Fruit fly (Drosophila melanogaster): ENCODE data around the gene rdgA.

The rdgA gene

DNA sequence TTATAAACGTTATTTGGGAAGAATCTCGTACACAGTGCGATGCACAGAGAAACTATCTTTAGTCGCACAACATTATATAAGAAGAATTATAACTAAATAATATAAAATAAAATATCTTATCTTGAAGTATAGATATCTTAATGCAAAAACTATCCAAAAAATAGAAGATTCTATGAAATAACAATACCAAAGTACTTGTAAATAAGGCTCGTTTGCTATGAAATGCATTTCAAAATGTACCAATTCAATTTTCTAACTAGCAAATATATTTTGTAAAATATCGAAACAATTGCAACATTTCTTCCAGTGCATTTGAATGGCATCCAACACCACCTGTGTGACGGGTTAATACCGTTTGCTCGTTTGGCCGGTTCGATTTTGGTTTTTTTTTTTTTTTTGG is 40.6 kb upstream of the rdgA start (continued):
- TF ChIP-seq Neu2 (GFP tag; optimal IDR thresholded peaks at IDR 0.05; ENCODE audit: borderline replicate concordance) (no peak), CG14710 (tag; optimal IDR thresholded peaks at IDR 0.05) (peak; percentile 23), tgo (GFP tag; IDR thresholded peaks at IDR 0.05) (peak; percentile 27; the same call in 1 of the 3 replicates), Meics (GFP tag; optimal IDR thresholded peaks at IDR 0.05) (peak; percentile 43), D (optimal IDR thresholded peaks at IDR 0.05) (no peak), D (GFP tag; optimal IDR thresholded peaks at IDR 0.05) (peak; percentile 2), nau (GFP tag; optimal IDR thresholded peaks at IDR 0.05) (no peak), CG17385 (GFP tag; optimal IDR thresholded peaks at IDR 0.05) (peak; percentile 14), amos (GFP tag; IDR thresholded peaks at IDR 0.05; ENCODE audit: partially characterized antibody) (no peak), Nf-YC (tag; optimal IDR thresholded peaks at IDR 0.05) (peak; percentile 6), zen2 (GFP tag; IDR thresholded peaks at IDR 0.05; ENCODE audit: partially characterized antibody) (no peak), Drgx (GFP tag; IDR thresholded peaks at IDR 0.05) (peak; percentile 33; the same call in 1 of the 2 replicates), CG10366 (GFP tag; IDR thresholded peaks at IDR 0.05) (peak; percentile 14; the same call in 1 of the 2 replicates), ap (GFP tag; IDR thresholded peaks at IDR 0.05) (no peak), chif (GFP tag; optimal IDR thresholded peaks at IDR 0.05) (no peak), phol (tag; optimal IDR thresholded peaks at IDR 0.05) (peak; percentile 28), CG13424 (tag; optimal IDR thresholded peaks at IDR 0.05) (peak; percentile 24), CG17359 (tag; optimal IDR thresholded peaks at IDR 0.05) (peak; percentile 13), HLHmδ (GFP tag; optimal IDR thresholded peaks at IDR 0.05) (no peak), CG10267 (tag; optimal IDR thresholded peaks at IDR 0.05) (peak; percentile 24), hbn (GFP tag; IDR thresholded peaks at IDR 0.05; ENCODE audit: partially characterized antibody) (no peak), E2f1 (GFP tag; IDR thresholded peaks at IDR 0.05) (no peak), CG2678 (tag; optimal IDR thresholded peaks at IDR 0.05) (peak; percentile 66), CG6175 (GFP tag; IDR thresholded peaks at IDR 0.05) (no peak), Hr78 (GFP tag; optimal IDR thresholded peaks at IDR 0.05) (no peak), Hand (GFP tag; optimal IDR thresholded peaks at IDR 0.05) (no peak), Sox100B (GFP tag; optimal IDR thresholded peaks at IDR 0.05) (peak; percentile 27), Elba2 (GFP tag; optimal IDR thresholded peaks at IDR 0.05) (no peak), CG4730 (GFP tag; IDR thresholded peaks at IDR 0.05) (no peak), CG10543 (GFP tag; optimal IDR thresholded peaks at IDR 0.05) (no peak), nmo (GFP tag; optimal IDR thresholded peaks at IDR 0.05) (peak; percentile 28), Blimp-1 (GFP tag; optimal IDR thresholded peaks at IDR 0.05) (peak; percentile 26), Hr51 (GFP tag; optimal IDR thresholded peaks at IDR 0.05) (peak in 1 of 2 experiments; percentile 50), CG8924 (tag; optimal IDR thresholded peaks at IDR 0.05) (peak; percentile 40), CG9817 (tag; optimal IDR thresholded peaks at IDR 0.05) (peak; percentile 20), CG17361 (GFP tag; IDR thresholded peaks at IDR 0.05) (peak; percentile 43; the same call in 1 of the 3 replicates), lola (GFP tag; optimal IDR thresholded peaks at IDR 0.05) (peak in 1 of 3 experiments; percentile 25), CG18262 (tag; optimal IDR thresholded peaks at IDR 0.05) (peak; percentile 58), CG15269 (tag; optimal IDR thresholded peaks at IDR 0.05) (peak; percentile 40), bcd (GFP tag; optimal IDR thresholded peaks at IDR 0.05) (peak; percentile 26), E2f2 (GFP tag; IDR thresholded peaks at IDR 0.05) (0 out of 2 replicates have a peak, but pooled peaks have one; percentile 15), D19A (tag; optimal IDR thresholded peaks at IDR 0.05) (peak; percentile 42), CG34422 (GFP tag; IDR thresholded peaks at IDR 0.05) (no peak), CG1602 (GFP tag; optimal IDR thresholded peaks at IDR 0.05) (peak; percentile 10), CG2712 (tag; optimal IDR thresholded peaks at IDR 0.05) (peak; percentile 40), CG10979 (tag; optimal IDR thresholded peaks at IDR 0.05) (peak; percentile 49), pum (GFP tag; optimal IDR thresholded peaks at IDR 0.05) (no peak), gem (tag; optimal IDR thresholded peaks at IDR 0.05) (peak; percentile 63), CoRest (tag; optimal IDR thresholded peaks at IDR 0.05) (peak; percentile 49)

All from whole organism, embryonic.